Fruit fly (Drosophila melanogaster) whole organism, wandering third instar larva: Measurements from ENCODE around the gene CG13784.

Experiments
- CG32264 ChIP-seq: fragments of 200-800 bp; sonication (Bioruptor generic); optimal IDR thresholded peaks from 2 replicates; lab custom pipeline; 2016; ENCODE audit warnings: missing biosample characterization, missing genetic modification characterization
- CrebA ChIP-seq: fragments of 200-800 bp; sonication (Bioruptor generic); optimal IDR thresholded peaks from 2 replicates; lab custom pipeline; 2016; ENCODE audit warnings: missing biosample characterization, mild to moderate bottlenecking, missing genetic modification characterization, borderline replicate concordance
- Dfd ChIP-seq: fragments of >200 bp; optimal IDR thresholded peaks from 2 replicates; lab custom pipeline; 2017; ENCODE audit warnings: missing biosample characterization, missing genetic modification characterization
- Dif ChIP-seq: fragments of 200-275, 200-300 bp; sonication (Bioruptor generic); optimal IDR thresholded peaks from 2 replicates; lab custom pipeline; 2018; ENCODE audit warnings: missing biosample characterization, missing genetic modification characterization; ENCODE audit not compliant: partially characterized antibody
- HLH106 ChIP-seq: fragments of 200-800 bp; optimal IDR thresholded peaks from 3 replicates; lab custom pipeline; 2019; ENCODE audit warnings: missing biosample characterization, mild to moderate bottlenecking, missing genetic modification characterization, moderate library complexity
- Hnf4 ChIP-seq: fragments of 200-800 bp; sonication (Bioruptor generic); optimal IDR thresholded peaks from 2 replicates; lab custom pipeline; 2016; ENCODE audit warnings: missing biosample characterization, mild to moderate bottlenecking, missing genetic modification characterization
- Hr78 ChIP-seq: fragments of >200 bp; optimal IDR thresholded peaks from 2 replicates; lab custom pipeline; 2017; ENCODE audit warnings: missing biosample characterization, missing genetic modification characterization
- Hr83 ChIP-seq: fragments of 200-300 bp; sonication (Bioruptor generic); optimal IDR thresholded peaks from 2 replicates; lab custom pipeline; 2016; ENCODE audit warnings: missing biosample characterization, mild to moderate bottlenecking, missing genetic modification characterization, moderate library complexity; ENCODE audit not compliant: poor library complexity, severe bottlenecking
- Jra ChIP-seq: sonication (Bioruptor generic); optimal IDR thresholded peaks from 2 replicates; lab custom pipeline; 2016; ENCODE audit warnings: missing biosample characterization, missing genetic modification characterization
- Myc ChIP-seq: fragments of >200 bp; optimal IDR thresholded peaks from 2 replicates; lab custom pipeline; 2017
- OdsH ChIP-seq: fragments of 200-800 bp; sonication (Bioruptor generic); optimal IDR thresholded peaks from 2 replicates; lab custom pipeline; 2016; ENCODE audit warnings: missing biosample characterization, mild to moderate bottlenecking, missing genetic modification characterization
- Vsx2 ChIP-seq: fragments of 200-300, 225-300 bp; sonication (Bioruptor generic); optimal IDR thresholded peaks from 2 replicates; lab custom pipeline; 2018; ENCODE audit warnings: missing biosample characterization, missing genetic modification characterization; ENCODE audit not compliant: partially characterized antibody
- br ChIP-seq: fragments of 200-800 bp; sonication (Bioruptor generic); optimal IDR thresholded peaks from 2 replicates; lab custom pipeline; 2016; ENCODE audit warnings: missing biosample characterization, missing genetic modification characterization
- brk ChIP-seq: fragments of 200-800 bp; sonication (Bioruptor generic); optimal IDR thresholded peaks from 2 replicates; lab custom pipeline; 2016; ENCODE audit warnings: missing biosample characterization, mild to moderate bottlenecking, missing genetic modification characterization
- dl ChIP-seq, 2 experiments: fragments of 175-275, 200-275 bp in 1 of 2; fragments of 200-275 bp in 1 of 2; sonication (Bioruptor generic); optimal IDR thresholded peaks; lab custom pipeline; 2018; ENCODE audit warnings: mild to moderate bottlenecking in 2 of 2, missing biosample characterization in 2 of 2, missing genetic modification characterization in 2 of 2, moderate library complexity in 2 of 2; ENCODE audit not compliant: partially characterized antibody in 2 of 2, insufficient read depth in 1 of 2
- dmrt93B ChIP-seq: fragments of 200-800 bp; sonication (Bioruptor generic); optimal IDR thresholded peaks from 2 replicates; lab custom pipeline; 2018; ENCODE audit warnings: missing biosample characterization, mild to moderate bottlenecking, missing genetic modification characterization
- foxo ChIP-seq, 2 experiments: fragments of 200-800 bp; sonication (Bioruptor generic); optimal IDR thresholded peaks; 2 replicates in 1 of 2; 3 replicates in 1 of 2; lab custom pipeline; 2016 to 2017; ENCODE audit warnings: missing biosample characterization in 2 of 2, missing genetic modification characterization in 2 of 2
- fru ChIP-seq: fragments of 200-800 bp; sonication (Bioruptor generic); optimal IDR thresholded peaks from 3 replicates; lab custom pipeline; 2016; ENCODE audit warnings: missing biosample characterization, mild to moderate bottlenecking, missing genetic modification characterization
- h ChIP-seq: fragments of 200-800 bp; sonication (Bioruptor generic); optimal IDR thresholded peaks from 3 replicates; lab custom pipeline; 2016; ENCODE audit warnings: missing biosample characterization, mild to moderate bottlenecking, missing genetic modification characterization
- jim ChIP-seq: fragments of 175-275, 200-325 bp; sonication (Bioruptor generic); optimal IDR thresholded peaks from 2 replicates; lab custom pipeline; 2016; ENCODE audit warnings: missing biosample characterization, mild to moderate bottlenecking, missing genetic modification characterization
- lola ChIP-seq: fragments of >200 bp; optimal IDR thresholded peaks from 2 replicates; lab custom pipeline; 2017; ENCODE audit warnings: missing biosample characterization, missing genetic modification characterization
- pan ChIP-seq: fragments of >200 bp; optimal IDR thresholded peaks from 2 replicates; lab custom pipeline; 2017
- psq ChIP-seq: fragments of 200-800 bp; sonication (Bioruptor generic); optimal IDR thresholded peaks from 3 replicates; lab custom pipeline; 2017; ENCODE audit warnings: missing biosample characterization, mild to moderate bottlenecking, missing genetic modification characterization, moderate library complexity
- rgr ChIP-seq: fragments of 200-800 bp; sonication (Bioruptor generic); optimal IDR thresholded peaks from 3 replicates; lab custom pipeline; 2016; ENCODE audit warnings: missing biosample characterization, mild to moderate bottlenecking, missing genetic modification characterization
- sage ChIP-seq: fragments of 200-800 bp; sonication (Bioruptor generic); optimal IDR thresholded peaks from 2 replicates; lab custom pipeline; 2016; ENCODE audit warnings: missing biosample characterization, mild to moderate bottlenecking, missing genetic modification characterization
- tai ChIP-seq: sonication (Bioruptor generic); optimal IDR thresholded peaks from 2 replicates; lab custom pipeline; 2016; ENCODE audit warnings: missing biosample characterization, missing genetic modification characterization
- usp ChIP-seq: fragments of >200 bp; optimal IDR thresholded peaks from 2 replicates; lab custom pipeline; 2017; ENCODE audit warnings: missing biosample characterization, missing genetic modification characterization
- woc ChIP-seq: sonication (Bioruptor generic); optimal IDR thresholded peaks from 2 replicates; lab custom pipeline; 2016; ENCODE audit warnings: missing biosample characterization, mild to moderate bottlenecking, missing genetic modification characterization

Gene CG13784

DNA sequence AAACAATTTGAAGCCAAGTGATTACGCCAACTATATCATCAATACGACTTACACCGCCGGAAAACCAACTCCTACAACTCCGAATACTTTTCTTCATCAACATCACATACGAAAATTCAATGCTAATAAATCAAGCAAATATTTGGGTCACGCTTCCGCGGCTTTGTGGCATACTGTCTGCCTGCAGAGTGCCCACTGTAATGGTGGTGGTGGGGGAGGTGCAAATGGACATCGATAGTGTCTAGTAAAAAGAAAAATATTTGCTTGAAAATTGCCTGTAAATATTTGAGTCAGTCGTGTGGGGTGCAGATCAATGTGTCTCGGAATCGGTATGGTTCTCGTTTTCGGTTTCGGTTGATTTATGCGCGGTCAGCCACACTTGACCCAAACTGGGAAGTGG is 54.0 kb downstream of the CG13784 start:
- TF ChIP-seq dmrt93B (GFP tag; lab: Kevin White, UChicago): no peak
- no peak for TF ChIP-seq foxo (GFP tag; optimal IDR thresholded peaks at IDR 0.05; lab: Kevin White, UChicago)
- TF ChIP-seq pan (lab: Kevin White, UChicago): no peak
- TF ChIP-seq Hr83: no peak
- no peak for TF ChIP-seq Myc (lab: Kevin White, UChicago)
- TF ChIP-seq fru (GFP tag; lab: Kevin White, UChicago): no peak

DNA sequence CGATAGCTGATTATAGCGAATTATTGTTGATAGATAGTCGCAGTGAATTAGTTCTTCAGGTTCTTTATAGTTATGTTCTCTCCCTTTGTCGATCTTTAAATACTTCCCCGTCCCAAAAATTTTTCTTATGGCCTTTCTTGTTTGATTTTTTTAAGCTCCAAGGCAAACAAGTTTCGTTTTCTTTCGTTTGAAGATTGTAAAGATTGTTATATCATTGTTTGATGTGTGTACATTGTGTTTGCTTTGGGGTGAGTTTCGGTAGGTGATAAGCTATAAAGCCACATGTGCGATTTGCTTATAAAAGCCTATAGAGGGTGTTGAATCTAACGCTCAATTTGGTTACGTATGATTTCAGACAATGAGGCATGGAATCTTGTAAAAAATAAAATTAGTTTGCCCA is 61.0 kb downstream of the CG13784 start:
- TF ChIP-seq brk (no peak), dmrt93B (GFP tag; lab: Kevin White, UChicago) (no peak), Hnf4 (no peak), tai (GFP tag; lab: Kevin White, UChicago) (no peak), Jra (no peak), foxo (GFP tag; optimal IDR thresholded peaks at IDR 0.05; lab: Kevin White, UChicago) (no peak)

DNA sequence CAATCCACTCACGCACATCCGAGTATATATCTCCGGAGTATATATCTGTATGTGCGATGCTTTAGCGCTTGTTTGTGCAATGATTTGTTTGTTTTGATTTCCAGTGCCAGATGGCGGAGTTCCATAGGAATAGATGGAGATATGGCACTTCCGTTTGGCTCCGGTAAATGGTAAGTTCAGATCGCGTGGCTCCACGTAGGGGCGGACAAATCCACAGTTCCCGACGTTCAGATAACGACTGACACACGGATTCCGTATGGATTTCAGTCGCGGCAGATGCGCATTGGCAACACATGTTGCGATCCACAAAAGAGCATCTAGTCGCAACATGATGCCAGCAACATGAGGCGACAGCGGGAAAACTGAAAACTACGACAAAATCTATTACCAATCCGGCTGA is 62.4 kb downstream of the CG13784 start, which contains the start of gene Pvf3:
Gene Pvf3, minus strand, starts transcription at position 240 of the 400 bp plus-strand sequence.
- TF ChIP-seq pan (lab: Kevin White, UChicago) (no peak), HLH106 (tag; lab: Kevin White, UChicago) (no peak), foxo (GFP tag; optimal IDR thresholded peaks at IDR 0.05; lab: Kevin White, UChicago) (no peak), woc (GFP tag; lab: Kevin White, UChicago) (no peak), dl (GFP tag; optimal IDR thresholded peaks at IDR 0.05; lab: Kevin White, UChicago; ENCODE audit: insufficient read depth in 1 of 2, partially characterized antibody in 2 of 2) (no peak), CG32264 (no peak), Vsx2 (no peak), Hr83 (no peak), Dif (GFP tag; lab: Kevin White, UChicago) (no peak), rgr (no peak), lola (GFP tag; lab: Kevin White, UChicago) (no peak), psq (no peak), CrebA (GFP tag; lab: Kevin White, UChicago) (no peak)

DNA sequence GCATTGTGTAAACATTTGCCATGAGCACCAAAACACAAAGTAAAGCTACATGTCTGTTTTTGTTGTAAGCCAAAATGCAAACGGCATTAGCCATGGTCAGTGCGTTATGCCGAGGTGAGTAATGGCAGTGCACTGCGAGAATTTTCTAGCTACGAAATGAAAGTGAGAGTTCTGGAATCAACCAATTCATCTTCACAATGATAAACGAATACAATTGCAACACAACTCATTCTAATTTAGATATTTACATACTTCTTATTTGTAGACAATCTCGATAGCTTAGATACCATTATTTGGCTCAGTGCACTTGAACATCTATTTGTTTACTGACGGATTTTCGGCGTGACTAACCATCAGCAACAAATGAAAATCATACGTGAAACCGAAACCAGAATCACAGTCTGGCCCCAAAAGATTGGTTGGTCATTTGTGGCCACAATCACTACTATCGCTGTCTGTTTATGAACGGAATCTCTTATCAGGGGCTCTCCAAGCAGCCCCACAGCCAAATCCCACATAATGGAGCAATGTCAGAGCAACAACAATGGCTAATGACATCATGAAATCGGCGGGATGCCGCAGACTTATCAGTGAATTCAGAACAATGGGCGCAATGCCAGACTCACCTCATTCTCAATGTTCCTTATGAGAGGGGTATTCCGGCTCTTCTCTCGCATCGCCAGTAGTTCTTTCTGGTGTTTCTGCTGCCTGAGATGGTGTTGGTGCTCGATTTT is 64.8 kb downstream of the CG13784 start:
- peak; percentile 6 for TF ChIP-seq h (GFP tag; lab: Kevin White, UChicago)
- no peak for TF ChIP-seq sage
- no peak for TF ChIP-seq brk
- TF ChIP-seq Dfd: no peak
- TF ChIP-seq OdsH (GFP tag; lab: Kevin White, UChicago): no peak
- no peak for TF ChIP-seq usp
- TF ChIP-seq jim (GFP tag; lab: Kevin White, UChicago): no peak
- no peak for TF ChIP-seq br (GFP tag; lab: Kevin White, UChicago)
- TF ChIP-seq Hr83: no peak
- peak in 1 of 2 experiments; percentile 10 for TF ChIP-seq foxo (GFP tag; optimal IDR thresholded peaks at IDR 0.05; lab: Kevin White, UChicago)
- no peak for TF ChIP-seq tai (GFP tag; lab: Kevin White, UChicago)
- no peak for TF ChIP-seq Hr78
- peak; percentile 29 for TF ChIP-seq fru (GFP tag; lab: Kevin White, UChicago)
- TF ChIP-seq Dif (GFP tag; lab: Kevin White, UChicago): no peak
- peak; percentile 6 for TF ChIP-seq Hnf4
